Worm (Caenorhabditis elegans): ENCODE results near the gene F28B12.6.

DNA sequence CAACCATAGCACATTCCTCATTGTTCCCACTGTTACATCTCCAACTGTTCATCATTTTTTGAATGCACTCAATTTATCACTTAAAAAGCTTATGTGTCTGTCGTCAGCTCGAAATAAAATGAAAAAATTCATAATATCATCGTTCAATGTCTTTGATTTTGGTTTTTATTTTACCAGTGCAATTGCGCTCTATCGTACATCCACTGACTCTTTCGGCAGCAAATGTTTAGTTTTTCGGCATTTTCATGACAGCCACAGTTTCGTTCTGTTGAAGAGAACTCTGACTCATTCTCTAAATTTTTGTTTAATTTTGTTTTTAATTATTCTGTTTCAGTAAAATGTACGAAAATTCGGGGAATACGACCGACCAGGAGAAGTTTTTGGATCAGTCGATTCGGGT is 33.2 kb upstream of the F28B12.6 start, which contains the start of gene vps-35:
- TF ChIP-seq ztf-23 (GFP tag; IDR thresholded peaks at IDR 0.05): no peak
- TF ChIP-seq klf-2 (GFP tag; conservative IDR thresholded peaks at IDR 0.05): no peak; the same call in 1 of the 2 replicates
- no peak for TF ChIP-seq flt-1 (GFP tag; IDR thresholded peaks at IDR 0.05)

Measured in whole organism, midembryonic.